Fruit fly (Drosophila melanogaster) whole organism, embryonic: ENCODE measurements around the gene phtm.
A peak's percentile ranks its signal among the peaks of the same experiment; 100 is the strongest.

Experiments used
- CG10431 ChIP-seq: fragments of 200-800 bp; sonication (Bioruptor generic); optimal IDR thresholded peaks from 3 replicates; lab custom pipeline; 2018; ENCODE audit warnings: missing biosample characterization, mild to moderate bottlenecking, missing genetic modification characterization
- CG11696 ChIP-seq: fragments of 200-800 bp; sonication (Bioruptor generic); IDR thresholded peaks from 2 replicates; pipeline ENCODE4 v1.3.6; 2022; ENCODE audit warnings: missing biosample characterization, missing genetic modification characterization
- CG12236 ChIP-seq: fragments of 200-800 bp; sonication (Bioruptor generic); optimal IDR thresholded peaks from 2 replicates; lab custom pipeline; 2016; ENCODE audit warnings: missing biosample characterization, missing genetic modification characterization
- CG15269 ChIP-seq: fragments of 200-800 bp; sonication (Bioruptor generic); optimal IDR thresholded peaks from 2 replicates; lab custom pipeline; 2018; ENCODE audit warnings: missing biosample characterization, mild to moderate bottlenecking, missing genetic modification characterization, moderate library complexity
- CG15696 ChIP-seq: fragments of 200-800 bp; sonication (Bioruptor generic); optimal IDR thresholded peaks from 2 replicates; lab custom pipeline; 2019; ENCODE audit warnings: missing biosample characterization, mild to moderate bottlenecking, missing genetic modification characterization, moderate library complexity
- CG2202 ChIP-seq: fragments of 200-800 bp; sonication (Bioruptor generic); optimal IDR thresholded peaks from 2 replicates; lab custom pipeline; 2018; ENCODE audit warnings: missing biosample characterization, mild to moderate bottlenecking, missing genetic modification characterization
- CG2678 ChIP-seq: fragments of 200-800 bp; sonication (Bioruptor generic); optimal IDR thresholded peaks from 3 replicates; lab custom pipeline; 2019; ENCODE audit warnings: missing biosample characterization, mild to moderate bottlenecking, missing genetic modification characterization, moderate library complexity
- CG33213 ChIP-seq: fragments of 200-800 bp; sonication (Bioruptor generic); optimal IDR thresholded peaks from 3 replicates; lab custom pipeline; 2016; ENCODE audit warnings: missing biosample characterization, missing genetic modification characterization
- CG34224 ChIP-seq: fragments of 200-800 bp; sonication (Bioruptor generic); IDR thresholded peaks from 3 replicates; pipeline ENCODE4 v1.3.6; 2022; ENCODE audit warnings: missing biosample characterization, missing genetic modification characterization; ENCODE audit not compliant: partially characterized antibody
- CG3995 ChIP-seq: fragments of 200-800 bp; sonication (Bioruptor generic); optimal IDR thresholded peaks from 3 replicates; lab custom pipeline; 2016; ENCODE audit warnings: missing biosample characterization, missing genetic modification characterization
- CG4820 ChIP-seq: fragments of 200-800 bp; sonication (Bioruptor generic); optimal IDR thresholded peaks from 3 replicates; lab custom pipeline; 2016; ENCODE audit warnings: missing biosample characterization, missing genetic modification characterization
- CG8388 ChIP-seq: fragments of 200-800 bp; sonication (Bioruptor generic); optimal IDR thresholded peaks from 2 replicates; lab custom pipeline; 2019; ENCODE audit warnings: missing biosample characterization, mild to moderate bottlenecking, missing genetic modification characterization, moderate library complexity
- D19A ChIP-seq: fragments of 200-800 bp; optimal IDR thresholded peaks from 3 replicates; lab custom pipeline; 2019; ENCODE audit warnings: missing biosample characterization, mild to moderate bottlenecking, missing genetic modification characterization, moderate library complexity
- D19B ChIP-seq: fragments of 200-800 bp; sonication (Bioruptor generic); optimal IDR thresholded peaks from 2 replicates; lab custom pipeline; 2017; ENCODE audit warnings: missing biosample characterization, mild to moderate bottlenecking, missing genetic modification characterization
- Dbx ChIP-seq: fragments of 200-800 bp; sonication (Bioruptor generic); IDR thresholded peaks from 3 replicates; pipeline ENCODE4 v1.3.6; 2022; ENCODE audit warnings: missing biosample characterization, missing genetic modification characterization
- Dip3 ChIP-seq: fragments of 200-800 bp; sonication (Bioruptor generic); optimal IDR thresholded peaks from 3 replicates; lab custom pipeline; 2016; ENCODE audit warnings: missing biosample characterization, missing genetic modification characterization
- Fer1 ChIP-seq: fragments of 200-800 bp; sonication (Bioruptor generic); optimal IDR thresholded peaks from 2 replicates; lab custom pipeline; 2017; ENCODE audit warnings: missing biosample characterization, mild to moderate bottlenecking, missing genetic modification characterization
- GATAe ChIP-seq: fragments of 200-800 bp; sonication (Bioruptor generic); conservative IDR thresholded peaks from 2 replicates; pipeline ENCODE4 v1.3.6; 2022; ENCODE audit warnings: missing biosample characterization, missing genetic modification characterization
- HLHmδ ChIP-seq: fragments of 200-800 bp; sonication (Bioruptor generic); optimal IDR thresholded peaks from 2 replicates; lab custom pipeline; 2018; ENCODE audit warnings: missing biosample characterization, mild to moderate bottlenecking, missing genetic modification characterization, moderate library complexity
- Hr51 ChIP-seq, 2 experiments: fragments of 200-800 bp; sonication (Bioruptor generic); optimal IDR thresholded peaks; 2 replicates in 1 of 2; 3 replicates in 1 of 2; lab custom pipeline; 2016 to 2018; ENCODE audit warnings: missing biosample characterization in 2 of 2, missing genetic modification characterization in 2 of 2, mild to moderate bottlenecking in 1 of 2, moderate library complexity in 1 of 2
- MESR4 ChIP-seq: fragments of 200-800 bp; sonication (Bioruptor generic); optimal IDR thresholded peaks from 2 replicates; lab custom pipeline; 2018; ENCODE audit warnings: missing biosample characterization, mild to moderate bottlenecking, missing genetic modification characterization, moderate library complexity
- Mrtf ChIP-seq: fragments of 200-800 bp; sonication (Bioruptor generic); IDR thresholded peaks from 3 replicates; pipeline ENCODE4 v1.3.6; 2022; ENCODE audit warnings: missing biosample characterization, missing genetic modification characterization
- NK7.1 ChIP-seq: fragments of 200-800 bp; sonication (Bioruptor generic); optimal IDR thresholded peaks from 3 replicates; lab custom pipeline; 2016; ENCODE audit warnings: missing biosample characterization, missing genetic modification characterization
- Rfx ChIP-seq: fragments of 200-800 bp; sonication (Bioruptor generic); IDR thresholded peaks from 2 replicates; pipeline ENCODE4 v1.3.6; 2022; ENCODE audit warnings: missing biosample characterization, missing genetic modification characterization
- Xbp1 ChIP-seq: fragments of 200-800 bp; sonication (Bioruptor generic); optimal IDR thresholded peaks from 3 replicates; lab custom pipeline; 2016; ENCODE audit warnings: missing biosample characterization, mild to moderate bottlenecking, missing genetic modification characterization
- ato ChIP-seq: fragments of 200-800 bp; sonication (Bioruptor generic); IDR thresholded peaks from 2 replicates; pipeline ENCODE4 v1.3.6; 2022; ENCODE audit warnings: missing biosample characterization, missing genetic modification characterization; ENCODE audit not compliant: partially characterized antibody
- bsh ChIP-seq, 2 experiments: fragments of 200-800 bp; sonication (Bioruptor generic); optimal IDR thresholded peaks; 2 replicates each; lab custom pipeline; 2017 to 2018; ENCODE audit warnings: mild to moderate bottlenecking in 2 of 2, missing biosample characterization in 2 of 2, missing genetic modification characterization in 2 of 2, moderate library complexity in 1 of 2
- btn ChIP-seq: fragments of 200-800 bp; sonication (Bioruptor generic); optimal IDR thresholded peaks from 2 replicates; lab custom pipeline; 2016; ENCODE audit warnings: missing biosample characterization, missing genetic modification characterization
- cad ChIP-seq: fragments of >200 bp; optimal IDR thresholded peaks from 2 replicates; lab custom pipeline; 2017; ENCODE audit warnings: missing biosample characterization, missing genetic modification characterization
- chm ChIP-seq: fragments of 200-800 bp; sonication (Bioruptor generic); IDR thresholded peaks from 2 replicates; pipeline ENCODE4 v1.3.6; 2022; ENCODE audit warnings: missing biosample characterization, missing genetic modification characterization
- corto ChIP-seq: fragments of 200-800 bp; sonication (Bioruptor generic); optimal IDR thresholded peaks from 2 replicates; lab custom pipeline; 2016; ENCODE audit warnings: missing biosample characterization, mild to moderate bottlenecking, missing genetic modification characterization, moderate library complexity
- eve ChIP-seq, 2 experiments: fragments of >200 bp; optimal IDR thresholded peaks; 2 replicates each; lab custom pipeline; 2017; ENCODE audit warnings: missing biosample characterization in 2 of 2, missing genetic modification characterization in 2 of 2
- fru ChIP-seq: fragments of >200 bp; optimal IDR thresholded peaks from 2 replicates; lab custom pipeline; 2017
- gfzf ChIP-seq: fragments of 200-800 bp; sonication (Bioruptor generic); optimal IDR thresholded peaks from 2 replicates; lab custom pipeline; 2016; ENCODE audit warnings: missing biosample characterization, mild to moderate bottlenecking, missing genetic modification characterization, moderate library complexity
- gsb ChIP-seq: fragments of 200-800 bp; sonication (Bioruptor generic); IDR thresholded peaks from 2 replicates; pipeline ENCODE4 v1.3.6; 2022; ENCODE audit warnings: missing biosample characterization, missing genetic modification characterization
- gsb-n ChIP-seq: fragments of 200-800 bp; sonication (Bioruptor generic); optimal IDR thresholded peaks from 3 replicates; lab custom pipeline; 2018; ENCODE audit warnings: missing biosample characterization, mild to moderate bottlenecking, missing genetic modification characterization
- ham ChIP-seq: fragments of 200-800 bp; sonication (Bioruptor generic); IDR thresholded peaks from 2 replicates; pipeline ENCODE4 v1.3.6; 2022; ENCODE audit warnings: missing biosample characterization, missing genetic modification characterization
- nerfin-1 ChIP-seq: fragments of 200-800 bp; sonication (Bioruptor generic); optimal IDR thresholded peaks from 3 replicates; lab custom pipeline; 2019; ENCODE audit warnings: missing biosample characterization, mild to moderate bottlenecking, missing genetic modification characterization, moderate library complexity
- otp ChIP-seq: fragments of 200-800 bp; sonication (Bioruptor generic); IDR thresholded peaks from 3 replicates; pipeline ENCODE4, ENCODE4 v1.3.6; 2022; ENCODE audit warnings: missing biosample characterization, missing genetic modification characterization
- phol ChIP-seq: fragments of 200-800 bp; sonication (Bioruptor generic); optimal IDR thresholded peaks from 3 replicates; lab custom pipeline; 2018; ENCODE audit warnings: missing biosample characterization, mild to moderate bottlenecking, missing genetic modification characterization, moderate library complexity
- prd ChIP-seq, 3 experiments: fragments of >200 bp in 2 of 3; fragments of 200-800 bp in 1 of 3; sonication (Bioruptor generic) in 1 of 3; optimal IDR thresholded peaks in 2 of 3; IDR thresholded peaks in 1 of 3; 2 replicates in 2 of 3; 3 replicates in 1 of 3; pipeline versions ENCODE4 v1.3.6 to Lab custom; 2017 to 2022; ENCODE audit warnings: missing biosample characterization in 1 of 3, missing genetic modification characterization in 1 of 3
- sr ChIP-seq: fragments of 200-800 bp; sonication (Bioruptor generic); IDR thresholded peaks from 3 replicates; pipeline ENCODE4 v1.3.6; 2022; ENCODE audit warnings: missing biosample characterization, missing genetic modification characterization
- stc ChIP-seq: fragments of 200-800 bp; sonication (Bioruptor generic); IDR thresholded peaks from 2 replicates; pipeline ENCODE4 v1.3.6; 2022; ENCODE audit warnings: missing biosample characterization, missing genetic modification characterization
- vnd ChIP-seq: fragments of 200-800 bp; sonication (Bioruptor generic); IDR thresholded peaks from 3 replicates; pipeline ENCODE4 v1.3.6; 2022; ENCODE audit warnings: missing biosample characterization, missing genetic modification characterization; ENCODE audit not compliant: partially characterized antibody
- vvl ChIP-seq: fragments of 200-800 bp; sonication (Bioruptor generic); IDR thresholded peaks from 2 replicates; pipeline ENCODE4 v1.3.6; 2022; ENCODE audit warnings: missing biosample characterization, missing genetic modification characterization

The phtm gene

dm6 chrX:18645720-18646213, 39.8 kb upstream of the phtm start (continued):
- TF ChIP-seq CG12236 (GFP tag; lab: Kevin White, UChicago) (peak; percentile 17), nerfin-1 (tag; lab: Kevin White, UChicago) (peak; percentile 40), btn (no peak), CG4820 (GFP tag; lab: Kevin White, UChicago) (peak; percentile 56), vnd (GFP tag; lab: Robert Waterston, UW) (no peak), HLHmδ (peak; percentile 54), prd (optimal IDR thresholded peaks at IDR 0.05; lab: Kevin White, UChicago) (no peak), prd (GFP tag; IDR thresholded peaks at IDR 0.05; lab: Robert Waterston, UW) (peak; percentile 65; the same call in 2 of the 3 replicates), ham (GFP tag; lab: Robert Waterston, UW) (no peak), corto (GFP tag; lab: Kevin White, UChicago) (no peak), cad (GFP tag; lab: Kevin White, UChicago) (no peak), gsb-n (tag; lab: Kevin White, UChicago) (peak; percentile 50)
- TF ChIP-seq, all 482 proteins: peak for 263

DNA sequence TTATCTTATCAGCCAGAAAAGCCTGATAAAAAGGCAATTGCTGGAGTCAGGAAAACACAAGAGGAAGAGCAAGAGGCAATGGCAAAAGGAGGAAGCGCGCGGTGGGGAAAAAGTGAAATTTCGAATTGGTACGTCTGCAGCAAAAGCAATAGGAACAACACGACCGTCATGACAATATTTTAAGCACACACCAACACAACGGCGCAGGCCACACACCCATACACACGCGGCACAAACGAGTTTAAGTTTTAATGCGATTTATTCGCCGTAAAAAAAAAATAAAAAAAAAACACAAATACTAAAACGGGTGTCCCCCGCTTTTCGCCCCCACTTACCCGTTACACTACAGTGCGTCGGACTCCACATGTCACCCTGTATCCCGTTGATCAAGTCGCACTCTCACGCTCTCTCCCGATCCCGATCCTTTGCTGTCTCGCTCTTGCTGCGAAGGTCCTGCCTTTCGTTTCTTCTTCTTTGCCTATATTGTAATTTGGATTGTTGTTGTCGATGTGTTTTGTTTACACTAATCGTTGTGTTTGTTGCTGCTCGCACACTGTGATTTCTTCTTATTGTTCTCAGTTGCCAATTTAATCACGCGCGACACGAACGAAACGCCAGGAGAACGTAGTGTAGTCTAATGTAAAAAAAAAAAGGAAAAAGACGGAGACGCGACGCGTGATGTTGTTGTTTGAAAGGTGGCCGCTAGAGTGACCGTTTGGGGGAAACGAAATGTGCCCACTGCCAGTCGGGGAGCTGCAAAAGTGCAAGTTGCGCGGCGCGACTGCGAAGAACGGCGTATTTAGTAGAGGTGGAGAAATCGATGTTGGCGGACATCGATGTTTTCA, 38.5 kb upstream of the phtm start, which contains the start of gene Rip11:
TSS of gene Rip11 (minus strand) at position 794 of the 845 bp plus-strand sequence.
- TF ChIP-seq gsb (GFP tag; lab: Robert Waterston, UW) (no peak), phol (tag; lab: Kevin White, UChicago) (peak; percentile 19), D19B (no peak), eve (GFP tag; optimal IDR thresholded peaks at IDR 0.05; lab: Kevin White, UChicago) (no peak), chm (GFP tag; lab: Robert Waterston, UW) (peak; percentile 32), MESR4 (GFP tag; lab: Kevin White, UChicago) (peak; percentile 67), CG15696 (tag; lab: Kevin White, UChicago) (peak; percentile 5), Dbx (GFP tag; lab: Robert Waterston, UW) (peak; percentile 24; the same call in 2 of the 3 replicates), D19A (tag; lab: Kevin White, UChicago) (no peak), Hr51 (GFP tag; optimal IDR thresholded peaks at IDR 0.05; lab: Kevin White, UChicago) (peak in 1 of 2 experiments; percentile 26), otp (GFP tag; lab: Robert Waterston, UW) (peak; percentile 43; the same call in 1 of the 3 replicates), CG3995 (no peak), Xbp1 (GFP tag; lab: Kevin White, UChicago) (peak; percentile 19), vvl (GFP tag; lab: Robert Waterston, UW) (peak; percentile 38), Rfx (peak; percentile 79), GATAe (GFP tag; lab: Robert Waterston, UW) (peak; percentile 74; the same call in 1 of the 2 replicates), Dip3 (peak; percentile 27), bsh (GFP tag; optimal IDR thresholded peaks at IDR 0.05; lab: Kevin White, UChicago) (peak in 1 of 2 experiments; percentile 64), gfzf (GFP tag; lab: Kevin White, UChicago) (peak; percentile 66), CG10431 (GFP tag; lab: Kevin White, UChicago) (no peak), CG33213 (GFP tag; lab: Kevin White, UChicago) (no peak), CG34224 (GFP tag; lab: Robert Waterston, UW) (0 out of 3 replicates have a peak, but pooled peaks have one; percentile 8), sr (GFP tag; lab: Robert Waterston, UW) (0 out of 3 replicates have a peak, but pooled peaks have one; percentile 43), Mrtf (GFP tag; lab: Robert Waterston, UW) (peak; percentile 43; the same call in 1 of the 3 replicates), Fer1 (GFP tag; lab: Kevin White, UChicago) (peak; percentile 34), CG12236 (GFP tag; lab: Kevin White, UChicago) (no peak), CG8388 (GFP tag; lab: Kevin White, UChicago) (peak; percentile 18), CG15269 (tag; lab: Kevin White, UChicago) (peak; percentile 37), fru (lab: Kevin White, UChicago) (no peak), CG2678 (tag; lab: Kevin White, UChicago) (peak; percentile 13), ato (GFP tag; lab: Robert Waterston, UW) (0 out of 2 replicates have a peak, but pooled peaks have one; percentile 16), NK7.1 (GFP tag; lab: Kevin White, UChicago) (peak; percentile 51), gsb-n (tag; lab: Kevin White, UChicago) (no peak), CG11696 (GFP tag; lab: Robert Waterston, UW) (no peak), stc (peak; percentile 43; the same call in 1 of the 2 replicates), CG2202 (tag; lab: Kevin White, UChicago) (no peak)
